Worm (Caenorhabditis elegans) whole organism, L4/young adult: ENCODE results near the gene cyp-33C2.

ENCODE experiments used
- W03F9.2 ChIP-seq: fragments of 150-350 bp; optimal IDR thresholded peaks from 2 replicates; lab custom pipeline; 2014; ENCODE audit warnings: missing biosample characterization, missing genetic modification characterization
- dao-5 ChIP-seq: sonication (generic microtip); optimal IDR thresholded peaks from 2 replicates; lab custom pipeline; 2016; ENCODE audit warnings: missing genotype, missing genetic modification characterization, moderate library complexity, missing compliant biosample characterization

DNA sequence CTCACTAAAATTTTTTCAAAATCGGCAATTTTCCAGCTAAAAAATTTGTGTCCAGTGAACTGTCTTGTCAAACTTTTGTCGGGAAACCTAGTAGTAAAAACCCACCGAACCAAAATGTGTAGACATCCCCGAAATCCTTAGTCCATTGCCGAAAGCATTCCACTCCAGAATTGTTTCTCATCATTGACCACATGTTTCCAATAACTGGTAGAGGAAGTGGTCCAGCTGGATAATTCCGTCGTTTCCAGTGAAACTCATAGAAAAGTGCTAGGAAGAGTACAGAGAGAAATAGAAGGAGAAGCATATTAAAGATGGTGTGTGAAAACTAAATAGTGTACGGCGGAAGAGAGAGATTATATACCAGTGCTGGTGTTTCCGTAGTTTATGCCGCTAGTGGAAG, 20.8 kb downstream of the cyp-33C2 start, which contains the start of gene cyp-33C12:
- no peak for TF ChIP-seq dao-5 (tag; lab: Kevin White, UChicago)
- TF ChIP-seq W03F9.2 = no peak
